Worm (Caenorhabditis elegans) whole organism, young adult: ENCODE measurements around the gene srh-34.

Experiments used
- F39B2.1 ChIP-seq: fragments of 200-800 bp; sonication (Bioruptor generic); IDR thresholded peaks from 2 replicates; pipeline ENCODE4 v1.3.6; 2022; ENCODE audit warnings: missing genetic modification reagents, missing genetic modification characterization, missing compliant biosample characterization
- Y95B8A.8 ChIP-seq: fragments of 200-800 bp; sonication (Bioruptor generic); IDR thresholded peaks from 2 replicates; pipeline ENCODE4 v1.3.6; 2022; ENCODE audit warnings: missing genetic modification reagents, missing genetic modification characterization, missing compliant biosample characterization
- ets-4 ChIP-seq: fragments of 200-800 bp; sonication (Bioruptor generic); optimal IDR thresholded peaks from 2 replicates; lab custom pipeline; 2018; ENCODE audit warnings: mild to moderate bottlenecking, missing genetic modification characterization, missing compliant biosample characterization
- him-1 ChIP-seq: sonication (generic microtip); optimal IDR thresholded peaks from 2 replicates; lab custom pipeline; 2016; ENCODE audit warnings: missing genotype, missing genetic modification reagents, missing genetic modification characterization, missing compliant biosample characterization
- hlh-26 ChIP-seq: fragments of 200-800 bp; sonication (Bioruptor generic); conservative IDR thresholded peaks from 2 replicates; pipeline ENCODE4 v1.3.6; 2022; ENCODE audit warnings: missing genetic modification reagents, missing genetic modification characterization, missing compliant biosample characterization
- lsl-1 ChIP-seq: fragments of 200-800 bp; sonication (Bioruptor generic); optimal IDR thresholded peaks from 2 replicates; lab custom pipeline; 2018; ENCODE audit warnings: mild to moderate bottlenecking, missing genetic modification characterization, moderate library complexity, missing compliant biosample characterization
- snpc-4 ChIP-seq, 5 experiments: fragments of 150-350 bp in 1 of 5; sonication (generic microtip) in 4 of 5; optimal IDR thresholded peaks; 2 replicates each; lab custom pipeline; 2014 to 2018; ENCODE audit warnings: missing genetic modification characterization in 5 of 5, missing biosample characterization in 3 of 5, antibody characterized with exemption in 2 of 5, mild to moderate bottlenecking in 2 of 5, missing compliant biosample characterization in 2 of 5, missing genotype in 2 of 5, moderate library complexity in 2 of 5, missing genetic modification reagents in 1 of 5
- unc-62 ChIP-seq: fragments of 150-350 bp; optimal IDR thresholded peaks from 2 replicates; lab custom pipeline; 2014; ENCODE audit warnings: missing biosample characterization, missing genetic modification reagents, missing genetic modification characterization
- zim-3 ChIP-seq: sonication (generic microtip); optimal IDR thresholded peaks from 2 replicates; lab custom pipeline; 2017; ENCODE audit warnings: mild to moderate bottlenecking, missing genetic modification characterization, moderate library complexity, missing compliant biosample characterization

DNA sequence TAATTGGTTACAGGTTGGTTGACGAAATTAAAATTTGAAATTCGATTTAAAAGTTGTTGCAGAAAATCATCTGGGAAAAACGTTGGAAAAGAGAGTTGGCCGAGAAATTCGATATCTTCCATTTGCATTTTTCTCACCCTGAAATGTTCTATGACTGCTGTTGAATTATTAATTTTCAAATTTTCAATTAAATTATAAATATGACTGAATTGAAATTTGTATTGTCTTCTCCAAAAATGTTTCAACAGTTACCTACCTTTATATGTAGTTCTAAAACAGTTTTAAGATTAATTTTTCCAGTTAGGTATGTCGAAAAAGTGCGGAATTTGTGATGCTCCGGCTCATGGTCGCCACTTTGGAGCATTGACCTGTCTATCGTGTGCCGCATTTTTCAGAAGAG, 40.2 kb upstream of the srh-34 start, which contains the start of gene nhr-211:
- TF ChIP-seq zim-3: no peak
- TF ChIP-seq F39B2.1: no peak
- no peak for TF ChIP-seq lsl-1
- no peak for TF ChIP-seq unc-62 (GFP tag; lab: Kevin White, UChicago)
- no peak for TF ChIP-seq snpc-4 (GFP tag; optimal IDR thresholded peaks at IDR 0.05; lab: Kevin White, UChicago)
- no peak for TF ChIP-seq snpc-4 (tag; optimal IDR thresholded peaks at IDR 0.05; lab: Kevin White, UChicago)
- no peak for TF ChIP-seq ets-4 (GFP tag; lab: Kevin White, UChicago)
- no peak for TF ChIP-seq him-1 (tag; lab: Kevin White, UChicago)
- no peak for TF ChIP-seq Y95B8A.8 (GFP tag; lab: Robert Waterston, UW)
- no peak for TF ChIP-seq hlh-26 (GFP tag; lab: Robert Waterston, UW)
